Worm (Caenorhabditis elegans) whole organism, late embryonic: ENCODE measurements around the gene srt-45.
A peak's percentile ranks its signal among the peaks of the same experiment; 100 is the strongest.

Experiments
- C38D4.7 ChIP-seq: fragments of 200-800 bp; sonication (Bioruptor generic); optimal IDR thresholded peaks from 2 replicates; lab custom pipeline; 2018; ENCODE audit warnings: mild to moderate bottlenecking, missing genetic modification characterization, moderate library complexity, missing compliant biosample characterization
- F13H6.1 ChIP-seq: sonication (generic microtip); optimal IDR thresholded peaks from 2 replicates; lab custom pipeline; 2016; ENCODE audit warnings: missing genetic modification characterization, missing compliant biosample characterization
- T23F11.4 ChIP-seq: fragments of 200-800 bp; sonication (Bioruptor generic); optimal IDR thresholded peaks from 2 replicates; lab custom pipeline; 2018; ENCODE audit warnings: mild to moderate bottlenecking, missing genetic modification characterization, missing compliant biosample characterization
- ceh-14 ChIP-seq: sonication (generic microtip); optimal IDR thresholded peaks from 2 replicates; lab custom pipeline; 2016; ENCODE audit warnings: missing genotype, missing genetic modification characterization, missing compliant biosample characterization
- ceh-19 ChIP-seq: fragments of 200-800 bp; sonication (Bioruptor generic); optimal IDR thresholded peaks from 2 replicates; lab custom pipeline; 2018; ENCODE audit warnings: mild to moderate bottlenecking, missing genetic modification characterization, missing compliant biosample characterization
- ceh-24 ChIP-seq: sonication (generic microtip); optimal IDR thresholded peaks from 2 replicates; lab custom pipeline; 2016; ENCODE audit warnings: mild to moderate bottlenecking, missing genetic modification characterization, missing compliant biosample characterization
- ceh-30 ChIP-seq: fragments of 150-350 bp; optimal IDR thresholded peaks from 2 replicates; lab custom pipeline; 2014; ENCODE audit warnings: missing biosample characterization, missing genetic modification characterization
- ceh-31 ChIP-seq: sonication (generic microtip); optimal IDR thresholded peaks from 2 replicates; lab custom pipeline; 2016; ENCODE audit warnings: missing genetic modification characterization, missing compliant biosample characterization
- ceh-45 ChIP-seq: fragments of 200-800 bp; sonication (Bioruptor generic); IDR thresholded peaks from 2 replicates; pipeline ENCODE4 v1.3.6; 2022; ENCODE audit warnings: missing genetic modification reagents, missing genetic modification characterization, missing compliant biosample characterization
- ceh-48 ChIP-seq: sonication (generic microtip); optimal IDR thresholded peaks from 2 replicates; lab custom pipeline; 2016; ENCODE audit warnings: missing genetic modification characterization, inconsistent platforms, missing compliant biosample characterization
- che-1 ChIP-seq: sonication (generic microtip); optimal IDR thresholded peaks from 2 replicates; lab custom pipeline; 2016; ENCODE audit warnings: mild to moderate bottlenecking, missing genetic modification characterization, missing compliant biosample characterization
- ets-4 ChIP-seq: sonication (generic microtip); optimal IDR thresholded peaks from 2 replicates; lab custom pipeline; 2016; ENCODE audit warnings: missing genetic modification characterization, missing compliant biosample characterization
- eyg-1 ChIP-seq: sonication (generic microtip); optimal IDR thresholded peaks from 2 replicates; lab custom pipeline; 2016; ENCODE audit warnings: missing genotype, missing genetic modification characterization, missing compliant biosample characterization
- fax-1 ChIP-seq: sonication (generic microtip); optimal IDR thresholded peaks from 2 replicates; lab custom pipeline; 2016; ENCODE audit warnings: missing genotype, missing genetic modification characterization, missing compliant biosample characterization
- fkh-10 ChIP-seq: fragments of 150-350 bp; optimal IDR thresholded peaks from 2 replicates; lab custom pipeline; 2014; ENCODE audit warnings: missing biosample characterization, missing genetic modification reagents, missing genetic modification characterization
- fkh-6 ChIP-seq: sonication (generic microtip); optimal IDR thresholded peaks from 2 replicates; lab custom pipeline; 2016; ENCODE audit warnings: missing genetic modification characterization, missing compliant biosample characterization
- hlh-13 ChIP-seq: fragments of 200-800 bp; sonication (Bioruptor generic); optimal IDR thresholded peaks from 2 replicates; lab custom pipeline; 2018; ENCODE audit warnings: mild to moderate bottlenecking, missing genetic modification characterization, missing compliant biosample characterization
- hlh-15 ChIP-seq: sonication (generic microtip); optimal IDR thresholded peaks from 2 replicates; lab custom pipeline; 2016; ENCODE audit warnings: missing genetic modification characterization, missing compliant biosample characterization
- hlh-6 ChIP-seq: sonication (generic microtip); optimal IDR thresholded peaks from 2 replicates; lab custom pipeline; 2016; ENCODE audit warnings: missing genotype, missing genetic modification characterization, missing compliant biosample characterization
- lim-6 ChIP-seq: sonication (generic microtip); optimal IDR thresholded peaks from 2 replicates; lab custom pipeline; 2016; ENCODE audit warnings: missing genetic modification characterization, missing compliant biosample characterization
- lin-11 ChIP-seq: fragments of 200-800 bp; sonication (Bioruptor generic); optimal IDR thresholded peaks from 2 replicates; lab custom pipeline; 2018; ENCODE audit warnings: mild to moderate bottlenecking, missing genetic modification characterization, missing compliant biosample characterization
- nhr-11 ChIP-seq: fragments of 150-350 bp; optimal IDR thresholded peaks from 2 replicates; lab custom pipeline; 2014; ENCODE audit warnings: missing biosample characterization, missing genetic modification characterization
- nhr-232 ChIP-seq: sonication (generic microtip); optimal IDR thresholded peaks from 2 replicates; lab custom pipeline; 2016; ENCODE audit warnings: missing genetic modification characterization, missing compliant biosample characterization
- npax-4 ChIP-seq: sonication (generic microtip); optimal IDR thresholded peaks from 2 replicates; lab custom pipeline; 2016; ENCODE audit warnings: missing genetic modification characterization, missing compliant biosample characterization
- pag-3 ChIP-seq: sonication (generic microtip); optimal IDR thresholded peaks from 2 replicates; lab custom pipeline; 2016; ENCODE audit warnings: missing compliant biosample characterization, missing genetic modification characterization, borderline replicate concordance
- pat-9 ChIP-seq: fragments of 200-800 bp; sonication (Bioruptor generic); optimal IDR thresholded peaks from 2 replicates; lab custom pipeline; 2018; ENCODE audit warnings: mild to moderate bottlenecking, missing genetic modification characterization, moderate library complexity, missing compliant biosample characterization
- pha-2 ChIP-seq: sonication (generic microtip); optimal IDR thresholded peaks from 2 replicates; lab custom pipeline; 2017; ENCODE audit warnings: mild to moderate bottlenecking, missing genetic modification characterization, missing compliant biosample characterization
- pha-4 ChIP-seq: fragments of 150-350 bp; optimal IDR thresholded peaks from 2 replicates; lab custom pipeline; 2018; ENCODE audit warnings: missing biosample characterization, missing genetic modification reagents, missing genetic modification characterization
- ref-2 ChIP-seq: sonication (generic microtip); optimal IDR thresholded peaks from 2 replicates; lab custom pipeline; 2016; ENCODE audit warnings: missing genetic modification characterization, missing compliant biosample characterization
- rnt-1 ChIP-seq: sonication (generic microtip); optimal IDR thresholded peaks from 2 replicates; lab custom pipeline; 2016; ENCODE audit warnings: missing genetic modification characterization, missing compliant biosample characterization
- tbx-7 ChIP-seq: sonication (generic microtip); optimal IDR thresholded peaks from 2 replicates; lab custom pipeline; 2016; ENCODE audit warnings: missing genotype, missing genetic modification characterization, missing compliant biosample characterization
- ttx-3 ChIP-seq: sonication (generic microtip); optimal IDR thresholded peaks from 2 replicates; lab custom pipeline; 2016; ENCODE audit warnings: missing genetic modification reagents, missing genetic modification characterization, missing compliant biosample characterization
- unc-3 ChIP-seq, 2 experiments: fragments of 200-800 bp in 1 of 2; sonication (Bioruptor generic) in 1 of 2; sonication (generic microtip) in 1 of 2; conservative IDR thresholded peaks in 1 of 2; optimal IDR thresholded peaks in 1 of 2; 2 replicates each; pipeline versions ENCODE4 v1.3.6 to Lab custom; 2016 to 2022; ENCODE audit warnings: missing compliant biosample characterization in 2 of 2, missing genetic modification characterization in 2 of 2, missing genetic modification reagents in 1 of 2
- unc-42 ChIP-seq: sonication (generic microtip); optimal IDR thresholded peaks from 2 replicates; lab custom pipeline; 2016; ENCODE audit warnings: missing genotype, missing genetic modification characterization, missing compliant biosample characterization
- zip-5 ChIP-seq: sonication (generic microtip); optimal IDR thresholded peaks from 2 replicates; lab custom pipeline; 2016; ENCODE audit warnings: missing genetic modification characterization, missing compliant biosample characterization
- ztf-16 ChIP-seq: sonication (generic microtip); optimal IDR thresholded peaks from 2 replicates; lab custom pipeline; 2017; ENCODE audit warnings: missing genetic modification characterization, missing compliant biosample characterization

Gene srt-45

ce11 chrV:19752879-19753278 is 31.1 kb upstream of the srt-45 start:
- TF ChIP-seq pha-4 (tag; lab: Kevin White, UChicago): no peak
- peak; percentile 38 for TF ChIP-seq pag-3 (tag; lab: Kevin White, UChicago)

ce11 chrV:19754331-19754730 is 29.6 kb upstream of the srt-45 start:
- no peak for TF ChIP-seq C38D4.7 (GFP tag; lab: Kevin White, UChicago)
- TF ChIP-seq eyg-1: no peak
- no peak for TF ChIP-seq nhr-232 (tag; lab: Kevin White, UChicago)
- TF ChIP-seq pat-9 (tag; lab: Kevin White, UChicago): no peak
- no peak for TF ChIP-seq fkh-6 (tag; lab: Kevin White, UChicago)
- TF ChIP-seq ztf-16 (tag; lab: Kevin White, UChicago): no peak
- TF ChIP-seq ttx-3 (tag; lab: Kevin White, UChicago): no peak
- no peak for TF ChIP-seq ceh-24 (tag; lab: Kevin White, UChicago)
- TF ChIP-seq pha-2 (tag; lab: Kevin White, UChicago): no peak
- TF ChIP-seq zip-5: no peak
- TF ChIP-seq T23F11.4 (GFP tag; lab: Kevin White, UChicago): no peak
- no peak for TF ChIP-seq ceh-30 (tag; lab: Kevin White, UChicago)
- no peak for TF ChIP-seq hlh-13 (GFP tag; lab: Kevin White, UChicago)
- no peak for TF ChIP-seq rnt-1 (tag; lab: Kevin White, UChicago)
- no peak for TF ChIP-seq ceh-31 (tag; lab: Kevin White, UChicago)

ce11 chrV:19755260-19755659 is 28.7 kb upstream of the srt-45 start, which contains the start of gene clec-50:
clec-50 (minus strand) TSS chrV:19755368.
- no peak for TF ChIP-seq ceh-31 (tag; lab: Kevin White, UChicago)
- no peak for TF ChIP-seq T23F11.4 (GFP tag; lab: Kevin White, UChicago)

ce11 chrV:19756253-19756652 is 27.7 kb upstream of the srt-45 start, which contains the start of gene W04E12.9:
W04E12.9 (plus strand) TSS chrV:19756553.
- TF ChIP-seq fkh-6 (tag; lab: Kevin White, UChicago): no peak
- TF ChIP-seq che-1 (tag; lab: Kevin White, UChicago): no peak
- no peak for TF ChIP-seq ref-2 (tag; lab: Kevin White, UChicago)
- TF ChIP-seq ceh-45 (GFP tag; lab: Robert Waterston, UW): no peak
- no peak for TF ChIP-seq ceh-19
- TF ChIP-seq ztf-16 (tag; lab: Kevin White, UChicago): no peak
- TF ChIP-seq npax-4: no peak
- no peak for TF ChIP-seq lim-6
- TF ChIP-seq unc-3 (GFP tag; conservative IDR thresholded peaks at IDR 0.05; lab: Robert Waterston, UW): no peak
- TF ChIP-seq unc-3 (tag; optimal IDR thresholded peaks at IDR 0.05; lab: Kevin White, UChicago): no peak
- TF ChIP-seq ceh-31 (tag; lab: Kevin White, UChicago): no peak
- TF ChIP-seq tbx-7: no peak
- no peak for TF ChIP-seq hlh-15 (tag; lab: Kevin White, UChicago)
- TF ChIP-seq ceh-14: no peak
- no peak for TF ChIP-seq unc-42
- TF ChIP-seq hlh-6: no peak
- TF ChIP-seq nhr-11 (tag; lab: Kevin White, UChicago): no peak
- no peak for TF ChIP-seq fax-1

DNA sequence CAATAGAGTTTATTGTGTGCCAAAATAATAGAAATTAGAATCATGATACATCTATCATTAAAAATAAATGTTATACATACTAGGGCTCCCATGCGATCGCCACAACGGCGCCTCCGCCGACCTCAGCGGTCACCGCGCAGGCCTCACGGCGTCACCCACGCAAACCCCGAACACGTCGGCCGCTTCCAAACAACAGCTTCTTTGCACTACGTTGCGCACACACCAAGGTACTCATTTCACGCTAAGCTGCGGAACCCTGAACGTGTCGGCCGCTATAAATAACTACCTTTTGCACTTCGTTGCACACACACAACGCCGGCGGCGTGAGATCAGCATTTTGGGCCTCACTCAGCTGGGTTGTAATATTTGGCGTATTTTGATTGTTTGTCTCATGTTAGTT is 24.6 kb upstream of the srt-45 start:
- TF ChIP-seq lin-11 (tag; lab: Kevin White, UChicago) (no peak), fkh-10 (GFP tag; lab: Kevin White, UChicago) (no peak), fax-1 (no peak), ets-4 (no peak), F13H6.1 (tag; lab: Kevin White, UChicago) (no peak), ceh-48 (tag; lab: Kevin White, UChicago) (no peak)
